Worm (Caenorhabditis elegans): Measurements from ENCODE around the gene dhs-14.

Gene dhs-14

DNA sequence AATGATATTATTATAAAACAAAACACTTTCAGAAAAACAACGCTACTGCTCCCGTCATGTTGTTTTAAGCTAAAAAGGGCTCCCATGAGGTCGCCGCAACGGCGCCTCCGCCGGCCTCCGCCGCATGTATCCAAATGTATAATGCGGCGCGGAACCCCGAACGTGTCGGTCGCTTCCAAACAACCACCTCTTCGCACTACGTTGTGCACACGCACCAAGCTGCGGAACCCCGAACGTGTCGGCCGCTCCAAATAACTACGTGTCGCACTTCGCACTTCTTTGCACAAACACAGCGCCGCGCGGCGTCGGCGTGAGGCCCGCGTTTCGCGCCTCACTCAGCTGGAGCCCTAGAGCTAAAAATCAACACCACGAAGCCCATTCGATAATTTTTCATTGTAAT, 48.1 kb downstream of the dhs-14 start:
- no peak for TF ChIP-seq ama-1 (optimal IDR thresholded peaks at IDR 0.05)
- TF ChIP-seq aly-2 (tag; optimal IDR thresholded peaks at IDR 0.05), result no peak
- TF ChIP-seq efl-3 (GFP tag; optimal IDR thresholded peaks at IDR 0.05), result no peak
- TF ChIP-seq dpl-1 (GFP tag; optimal IDR thresholded peaks at IDR 0.05), result no peak
- no peak for TF ChIP-seq C16A3.4 (tag; optimal IDR thresholded peaks at IDR 0.05)
- TF ChIP-seq unc-86 (tag; optimal IDR thresholded peaks at IDR 0.05), result no peak
- TF ChIP-seq lin-35 (GFP tag; optimal IDR thresholded peaks at IDR 0.05), result no peak
- no peak for TF ChIP-seq nhr-76 (tag; optimal IDR thresholded peaks at IDR 0.05)
- no peak for TF ChIP-seq fos-1 (tag; optimal IDR thresholded peaks at IDR 0.05)
- TF ChIP-seq skn-1 (tag; optimal IDR thresholded peaks at IDR 0.05), result no peak
- TF ChIP-seq ceh-88 (GFP tag; IDR thresholded peaks at IDR 0.05), result no peak
- no peak for TF ChIP-seq pax-3 (tag; optimal IDR thresholded peaks at IDR 0.05)
- no peak for TF ChIP-seq lin-14 (GFP tag; optimal IDR thresholded peaks at IDR 0.05)

All from whole organism, L1 larva.